Fruit fly (Drosophila melanogaster) whole organism, adult: Measurements from ENCODE around the gene Adk2.

Experiments
- CG11617 ChIP-seq: fragments of 200-800 bp; sonication (Bioruptor generic); optimal IDR thresholded peaks from 2 replicates; lab custom pipeline; 2017; ENCODE audit warnings: mild to moderate bottlenecking, missing biosample characterization, missing genetic modification reagents, missing genetic modification characterization
- Mnt ChIP-seq: fragments of 200-800 bp; sonication (Bioruptor generic); optimal IDR thresholded peaks from 2 replicates; lab custom pipeline; 2016; ENCODE audit warnings: missing biosample characterization, mild to moderate bottlenecking, missing genetic modification characterization
- kay ChIP-seq: fragments of 200-800 bp; sonication (Bioruptor generic); peaks from one replicate; lab custom pipeline; 2016; ENCODE audit warnings: missing biosample characterization, missing genetic modification characterization, borderline replicate concordance
- ovo ChIP-seq: fragments of 200-800 bp; sonication (Bioruptor generic); optimal IDR thresholded peaks from 2 replicates; lab custom pipeline; 2016; ENCODE audit warnings: missing biosample characterization, missing genetic modification characterization

DNA sequence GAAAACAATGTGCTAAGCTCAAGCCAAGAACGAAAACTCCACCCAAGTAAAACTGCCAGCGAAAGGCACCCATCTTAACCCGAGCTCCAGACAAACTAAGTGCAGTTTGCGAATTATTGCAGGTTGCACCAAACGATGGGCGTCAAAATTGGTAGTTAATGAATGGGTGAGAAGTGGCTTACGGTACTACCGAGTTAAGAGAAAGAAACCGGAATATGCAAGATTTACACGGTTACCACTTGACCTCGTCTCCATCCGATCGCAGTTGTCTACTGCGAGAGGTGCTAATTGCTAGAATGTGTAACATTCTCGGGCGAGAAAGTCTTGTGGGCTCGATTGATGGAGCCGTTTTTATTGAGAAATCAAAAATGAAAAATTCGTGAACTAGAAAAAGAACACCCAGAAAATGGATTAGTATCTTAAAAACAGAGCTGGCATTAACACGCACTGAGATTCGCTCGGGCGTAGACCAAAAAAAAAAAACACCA is 38.9 kb upstream of the Adk2 start, which contains the start of the genes CG14115 and CG34428:
- TF ChIP-seq CG11617 (GFP tag; lab: Kevin White, UChicago): no peak
- TF ChIP-seq Mnt: no peak
- no peak for TF ChIP-seq ovo
- TF ChIP-seq kay (GFP tag; lab: Kevin White, UChicago): no peak
